Worm (Caenorhabditis elegans): ENCODE measurements around the gene Y38H6C.16.

The Y38H6C.16 gene

DNA sequence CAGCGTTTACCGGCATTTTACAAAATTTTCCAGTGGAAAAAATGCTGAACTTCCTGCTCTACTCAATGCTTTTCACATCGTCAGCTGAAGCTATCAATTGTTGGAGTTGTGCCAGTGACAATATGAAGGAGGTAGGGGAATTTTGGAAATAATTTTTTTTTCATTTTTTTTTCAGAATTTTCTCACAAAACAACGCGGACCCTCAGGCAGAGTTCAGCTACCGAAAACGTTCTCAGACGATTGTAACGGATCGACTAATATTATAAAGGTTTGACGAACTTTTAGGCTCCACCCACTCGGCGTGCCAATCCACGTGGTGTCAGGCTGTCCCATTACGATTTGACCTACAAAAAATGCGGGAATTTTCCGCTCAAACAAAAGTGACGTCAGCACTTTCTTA is 40.4 kb upstream of the Y38H6C.16 start, which contains the start of gene F26F2.8:
Gene F26F2.8, plus strand, starts transcription at position 13 of the 400 bp plus-strand sequence.
- TF ChIP-seq fkh-2 (tag; optimal IDR thresholded peaks at IDR 0.05) (no peak), eor-1 (tag; optimal IDR thresholded peaks at IDR 0.05) (no peak), tbx-2 (tag; optimal IDR thresholded peaks at IDR 0.05) (no peak), lin-39 (tag; optimal IDR thresholded peaks at IDR 0.05) (no peak), mml-1 (tag; optimal IDR thresholded peaks at IDR 0.05) (no peak), nhr-23 (tag; optimal IDR thresholded peaks at IDR 0.05) (no peak), ceh-28 (tag; optimal IDR thresholded peaks at IDR 0.05) (no peak), egl-5 (tag; optimal IDR thresholded peaks at IDR 0.05) (no peak), ceh-82 (tag; optimal IDR thresholded peaks at IDR 0.05) (no peak), lin-15B (tag; optimal IDR thresholded peaks at IDR 0.05) (no peak), nhr-12 (tag; optimal IDR thresholded peaks at IDR 0.05) (no peak), mdl-1 (tag; optimal IDR thresholded peaks at IDR 0.05) (no peak), lsy-12 (tag; optimal IDR thresholded peaks at IDR 0.05) (no peak), nhr-28 (tag; optimal IDR thresholded peaks at IDR 0.05) (no peak), snpc-4 (tag; optimal IDR thresholded peaks at IDR 0.05) (no peak), nhr-11 (tag; optimal IDR thresholded peaks at IDR 0.05) (no peak)

DNA sequence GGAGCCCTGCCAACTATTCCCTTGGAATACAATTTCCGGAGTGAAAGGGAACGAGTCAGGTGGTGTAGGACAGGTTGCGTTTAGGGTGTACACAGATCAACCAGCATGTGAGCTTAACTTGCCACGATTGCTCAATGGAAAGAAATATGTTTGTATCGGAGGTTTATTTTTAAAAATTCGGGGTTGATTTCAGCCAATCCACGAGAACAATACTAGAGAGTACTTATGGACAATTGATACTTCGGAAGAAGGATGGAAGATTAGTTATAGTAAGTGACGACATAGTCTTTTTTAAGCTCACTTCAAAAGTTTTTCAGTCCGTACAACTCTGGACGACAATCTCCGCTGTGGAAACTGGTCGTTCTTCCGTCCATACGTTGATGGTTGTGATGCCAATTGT is 35.7 kb upstream of the Y38H6C.16 start:
- no peak for TF ChIP-seq ceh-82 (tag; optimal IDR thresholded peaks at IDR 0.05)
- TF ChIP-seq nhr-11 (tag; optimal IDR thresholded peaks at IDR 0.05), result no peak
- TF ChIP-seq tbx-2 (tag; optimal IDR thresholded peaks at IDR 0.05), result no peak
- TF ChIP-seq ztf-4 (tag; optimal IDR thresholded peaks at IDR 0.05), result no peak
- no peak for TF ChIP-seq nhr-12 (tag; optimal IDR thresholded peaks at IDR 0.05)
- TF ChIP-seq nhr-67 (tag; optimal IDR thresholded peaks at IDR 0.05), result no peak
- TF ChIP-seq fos-1 (tag; optimal IDR thresholded peaks at IDR 0.05), result no peak
- no peak for TF ChIP-seq ceh-16 (tag; optimal IDR thresholded peaks at IDR 0.05)
- TF ChIP-seq nfya-1 (tag; optimal IDR thresholded peaks at IDR 0.05; ENCODE audit: insufficient read depth), result no peak
- TF ChIP-seq daf-12 (tag; optimal IDR thresholded peaks at IDR 0.05), result no peak
- TF ChIP-seq fkh-10 (GFP tag; optimal IDR thresholded peaks at IDR 0.05), result no peak
- TF ChIP-seq sea-2 (GFP tag; optimal IDR thresholded peaks at IDR 0.05), result no peak
- TF ChIP-seq snpc-4 (tag; optimal IDR thresholded peaks at IDR 0.05), result no peak
- TF ChIP-seq ztf-11 (tag; optimal IDR thresholded peaks at IDR 0.05), result no peak
- no peak for TF ChIP-seq mml-1 (tag; optimal IDR thresholded peaks at IDR 0.05)
- TF ChIP-seq lin-15B (tag; optimal IDR thresholded peaks at IDR 0.05), result no peak
- TF ChIP-seq nhr-77 (tag; optimal IDR thresholded peaks at IDR 0.05), result no peak
- no peak for TF ChIP-seq egl-27 (tag; optimal IDR thresholded peaks at IDR 0.05)
- TF ChIP-seq fkh-2 (tag; optimal IDR thresholded peaks at IDR 0.05), result no peak
- no peak for TF ChIP-seq nhr-237 (tag; optimal IDR thresholded peaks at IDR 0.05)

- TF ChIP-seq mdl-1 (tag; optimal IDR thresholded peaks at IDR 0.05), result no peak
- no peak for TF ChIP-seq hmg-11 (tag; optimal IDR thresholded peaks at IDR 0.05)
- no peak for TF ChIP-seq pqm-1 (tag; optimal IDR thresholded peaks at IDR 0.05)
- TF ChIP-seq egl-27 (tag; optimal IDR thresholded peaks at IDR 0.05), result no peak
- TF ChIP-seq lin-15B (tag; optimal IDR thresholded peaks at IDR 0.05), result no peak
- no peak for TF ChIP-seq elt-1 (tag; optimal IDR thresholded peaks at IDR 0.05)
- TF ChIP-seq ceh-82 (tag; optimal IDR thresholded peaks at IDR 0.05), result no peak
- TF ChIP-seq egl-5 (tag; optimal IDR thresholded peaks at IDR 0.05), result no peak
- TF ChIP-seq fkh-10 (GFP tag; optimal IDR thresholded peaks at IDR 0.05), result no peak
- no peak for TF ChIP-seq lsy-12 (tag; optimal IDR thresholded peaks at IDR 0.05)
- TF ChIP-seq mml-1 (tag; optimal IDR thresholded peaks at IDR 0.05), result no peak
- TF ChIP-seq nfya-1 (tag; optimal IDR thresholded peaks at IDR 0.05; ENCODE audit: insufficient read depth), result no peak
Observed at ce11 chrV:20574314-20574713, 35.2 kb upstream of the Y38H6C.16 start, which contains the start of gene clec-263. Gene clec-263 (plus strand): TSS chrV:20574614.

ce11 chrV:20573392-20573791 is 34.2 kb upstream of the Y38H6C.16 start, which contains the start of gene F26F2.5:
Gene F26F2.5 (plus strand): TSS chrV:20573692.
- no peak for TF ChIP-seq hmg-11 (tag; optimal IDR thresholded peaks at IDR 0.05)
- no peak for TF ChIP-seq nhr-76 (tag; optimal IDR thresholded peaks at IDR 0.05)
- no peak for TF ChIP-seq elt-1 (tag; optimal IDR thresholded peaks at IDR 0.05)
- no peak for TF ChIP-seq mdl-1 (tag; optimal IDR thresholded peaks at IDR 0.05)
- TF ChIP-seq ceh-16 (tag; optimal IDR thresholded peaks at IDR 0.05), result no peak
- TF ChIP-seq unc-39 (tag; optimal IDR thresholded peaks at IDR 0.05), result no peak
- no peak for TF ChIP-seq lin-15B (tag; optimal IDR thresholded peaks at IDR 0.05)
- no peak for TF ChIP-seq ceh-28 (tag; optimal IDR thresholded peaks at IDR 0.05)
- no peak for TF ChIP-seq R02D3.7 (tag; optimal IDR thresholded peaks at IDR 0.05)
- TF ChIP-seq daf-12 (tag; optimal IDR thresholded peaks at IDR 0.05), result no peak
- no peak for TF ChIP-seq nhr-23 (tag; optimal IDR thresholded peaks at IDR 0.05)
- no peak for TF ChIP-seq nhr-11 (tag; optimal IDR thresholded peaks at IDR 0.05)
- TF ChIP-seq fos-1 (tag; optimal IDR thresholded peaks at IDR 0.05), result no peak
- TF ChIP-seq ama-1 (optimal IDR thresholded peaks at IDR 0.05), result no peak
- TF ChIP-seq lsy-12 (tag; optimal IDR thresholded peaks at IDR 0.05), result no peak
